Fruit fly (Drosophila melanogaster) whole organism, embryonic: Measurements from ENCODE around the gene RpS3.

Experiments used
- Asciz ChIP-seq: fragments of 200-800 bp; sonication (Bioruptor generic); optimal IDR thresholded peaks from 2 replicates; lab custom pipeline; 2017; ENCODE audit warnings: missing biosample characterization, mild to moderate bottlenecking, missing genetic modification characterization, missing genetic modification reagents
- CG10366 ChIP-seq: fragments of 200-800 bp; sonication (Bioruptor generic); IDR thresholded peaks from 2 replicates; pipeline ENCODE4 v1.3.6; 2022; ENCODE audit warnings: missing biosample characterization, missing genetic modification characterization
- CG10462 ChIP-seq: fragments of 200-800 bp; sonication (Bioruptor generic); optimal IDR thresholded peaks from 2 replicates; lab custom pipeline; 2016; ENCODE audit warnings: missing biosample characterization, missing genetic modification characterization
- CG12236 ChIP-seq: fragments of 200-800 bp; sonication (Bioruptor generic); optimal IDR thresholded peaks from 2 replicates; lab custom pipeline; 2016; ENCODE audit warnings: missing biosample characterization, missing genetic modification characterization
- CG12299 ChIP-seq: fragments of 200-800 bp; sonication (Bioruptor generic); optimal IDR thresholded peaks from 2 replicates; lab custom pipeline; 2018; ENCODE audit warnings: missing biosample characterization, mild to moderate bottlenecking, missing genetic modification characterization
- CG12769 ChIP-seq: fragments of 200-800 bp; sonication (Bioruptor generic); optimal IDR thresholded peaks from 2 replicates; lab custom pipeline; 2019; ENCODE audit warnings: missing biosample characterization, mild to moderate bottlenecking, missing genetic modification characterization, moderate library complexity
- CG13287 ChIP-seq: fragments of 200-800 bp; sonication (Bioruptor generic); IDR thresholded peaks from 2 replicates; pipeline ENCODE4 v1.3.6; 2022; ENCODE audit warnings: missing biosample characterization, missing genetic modification characterization; ENCODE audit not compliant: partially characterized antibody
- CG15269 ChIP-seq: fragments of 200-800 bp; sonication (Bioruptor generic); optimal IDR thresholded peaks from 2 replicates; lab custom pipeline; 2018; ENCODE audit warnings: missing biosample characterization, mild to moderate bottlenecking, missing genetic modification characterization, moderate library complexity
- CG15479 ChIP-seq: fragments of 200-800 bp; sonication (Bioruptor generic); optimal IDR thresholded peaks from 3 replicates; lab custom pipeline; 2019; ENCODE audit warnings: missing biosample characterization, mild to moderate bottlenecking, missing genetic modification characterization, moderate library complexity
- CG15601 ChIP-seq: fragments of 200-800 bp; sonication (Bioruptor generic); optimal IDR thresholded peaks from 3 replicates; lab custom pipeline; 2019; ENCODE audit warnings: missing biosample characterization, mild to moderate bottlenecking, missing genetic modification characterization, moderate library complexity
- CG16815 ChIP-seq: fragments of 200-800 bp; sonication (Bioruptor generic); optimal IDR thresholded peaks from 3 replicates; lab custom pipeline; 2017; ENCODE audit warnings: missing biosample characterization, mild to moderate bottlenecking, missing genetic modification characterization
- CG16863 ChIP-seq: fragments of 200-800 bp; sonication (Bioruptor generic); optimal IDR thresholded peaks from 3 replicates; lab custom pipeline; 2016; ENCODE audit warnings: missing biosample characterization, missing genetic modification characterization
- CG17568 ChIP-seq: fragments of 200-800 bp; sonication (Bioruptor generic); optimal IDR thresholded peaks from 2 replicates; lab custom pipeline; 2018; ENCODE audit warnings: missing biosample characterization, mild to moderate bottlenecking, missing genetic modification characterization, moderate library complexity
- CG18262 ChIP-seq: fragments of 200-800 bp; optimal IDR thresholded peaks from 3 replicates; lab custom pipeline; 2019; ENCODE audit warnings: missing biosample characterization, mild to moderate bottlenecking, missing genetic modification characterization, moderate library complexity
- CG18764 ChIP-seq: fragments of 200-800 bp; sonication (Bioruptor generic); optimal IDR thresholded peaks from 3 replicates; lab custom pipeline; 2016; ENCODE audit warnings: missing biosample characterization, missing genetic modification characterization
- CG2120 ChIP-seq: fragments of 200-800 bp; sonication (Bioruptor generic); optimal IDR thresholded peaks from 3 replicates; lab custom pipeline; 2016; ENCODE audit warnings: missing biosample characterization, missing genetic modification characterization
- CG2199 ChIP-seq: fragments of 200-800 bp; sonication (Bioruptor generic); IDR thresholded peaks from 3 replicates; pipeline ENCODE4 v1.3.6; 2022; ENCODE audit warnings: missing biosample characterization, missing genetic modification characterization
- CG30431 ChIP-seq: fragments of 200-800 bp; sonication (Bioruptor generic); optimal IDR thresholded peaks from 2 replicates; lab custom pipeline; 2017; ENCODE audit warnings: missing biosample characterization, missing genetic modification characterization
- CG31441 ChIP-seq: fragments of 200-800 bp; sonication (Bioruptor generic); IDR thresholded peaks from 2 replicates; pipeline ENCODE4 v1.3.6; 2022; ENCODE audit warnings: missing biosample characterization, missing genetic modification characterization
- CG3281 ChIP-seq: fragments of 200-800 bp; sonication (Bioruptor generic); optimal IDR thresholded peaks from 3 replicates; lab custom pipeline; 2017; ENCODE audit warnings: missing biosample characterization, mild to moderate bottlenecking, missing genetic modification characterization
- CG33557 ChIP-seq: fragments of 200-800 bp; sonication (Bioruptor generic); optimal IDR thresholded peaks from 2 replicates; lab custom pipeline; 2019; ENCODE audit warnings: missing biosample characterization, mild to moderate bottlenecking, missing genetic modification characterization, moderate library complexity
- CG6654 ChIP-seq: fragments of 200-800 bp; sonication (Bioruptor generic); optimal IDR thresholded peaks from 2 replicates; lab custom pipeline; 2017; ENCODE audit warnings: missing biosample characterization, mild to moderate bottlenecking, missing genetic modification characterization
- Deaf1 ChIP-seq: fragments of 200-800 bp; optimal IDR thresholded peaks from 3 replicates; lab custom pipeline; 2019; ENCODE audit warnings: missing biosample characterization, mild to moderate bottlenecking, missing genetic modification characterization, moderate library complexity
- Dip2 ChIP-seq: fragments of 200-800 bp; sonication (Bioruptor generic); IDR thresholded peaks from 2 replicates; pipeline ENCODE4 v1.3.6; 2022; ENCODE audit warnings: missing biosample characterization, missing genetic modification characterization
- E2f1 ChIP-seq: fragments of 200-800 bp; sonication (Bioruptor generic); IDR thresholded peaks from 2 replicates; pipeline ENCODE4 v1.3.6; 2022; ENCODE audit warnings: missing biosample characterization, missing genetic modification characterization
- Elba2 ChIP-seq: fragments of 200-800 bp; sonication (Bioruptor generic); optimal IDR thresholded peaks from 3 replicates; lab custom pipeline; 2016; ENCODE audit warnings: missing biosample characterization, missing genetic modification characterization
- Ets97D ChIP-seq: fragments of 200-800 bp; sonication (Bioruptor generic); optimal IDR thresholded peaks from 3 replicates; lab custom pipeline; 2016; ENCODE audit warnings: missing biosample characterization, missing genetic modification characterization
- Fer3 ChIP-seq: fragments of 200-800 bp; sonication (Bioruptor generic); optimal IDR thresholded peaks from 2 replicates; lab custom pipeline; 2018; ENCODE audit warnings: missing biosample characterization, mild to moderate bottlenecking, missing genetic modification characterization, moderate library complexity
- GATAe ChIP-seq: fragments of 200-800 bp; sonication (Bioruptor generic); conservative IDR thresholded peaks from 2 replicates; pipeline ENCODE4 v1.3.6; 2022; ENCODE audit warnings: missing biosample characterization, missing genetic modification characterization
- HHEX ChIP-seq: fragments of 200-800 bp; sonication (Bioruptor generic); optimal IDR thresholded peaks from 3 replicates; lab custom pipeline; 2017; ENCODE audit warnings: missing biosample characterization, mild to moderate bottlenecking, missing genetic modification characterization, missing genetic modification reagents
- HLH54F ChIP-seq: fragments of 200-800 bp; sonication (Bioruptor generic); optimal IDR thresholded peaks from 3 replicates; lab custom pipeline; 2016; ENCODE audit warnings: missing biosample characterization, missing genetic modification characterization
- Hr3 ChIP-seq: fragments of 200-800 bp; sonication (Bioruptor generic); optimal IDR thresholded peaks from 3 replicates; lab custom pipeline; 2016; ENCODE audit warnings: missing biosample characterization, missing genetic modification characterization
- Mad ChIP-seq: fragments of 200-800 bp; sonication (Bioruptor generic); optimal IDR thresholded peaks from 2 replicates; lab custom pipeline; 2016; ENCODE audit warnings: missing biosample characterization, missing genetic modification characterization
- Myb ChIP-seq: fragments of 200-800 bp; sonication (Bioruptor generic); optimal IDR thresholded peaks from 2 replicates; lab custom pipeline; 2016; ENCODE audit warnings: missing biosample characterization, missing genetic modification characterization
- NC2β ChIP-seq: fragments of 200-800 bp; sonication (Bioruptor generic); optimal IDR thresholded peaks from 2 replicates; lab custom pipeline; 2016; ENCODE audit warnings: missing biosample characterization, missing genetic modification characterization
- PHDP ChIP-seq: fragments of 200-800 bp; sonication (Bioruptor generic); optimal IDR thresholded peaks from 3 replicates; lab custom pipeline; 2018; ENCODE audit warnings: missing biosample characterization, mild to moderate bottlenecking, missing genetic modification characterization, moderate library complexity
- Ssrp ChIP-seq: fragments of 200-800 bp; sonication (Bioruptor generic); optimal IDR thresholded peaks from 2 replicates; lab custom pipeline; 2018; ENCODE audit warnings: missing biosample characterization, mild to moderate bottlenecking, missing genetic modification characterization, moderate library complexity
- az2 ChIP-seq: fragments of 200-800 bp; sonication (Bioruptor generic); optimal IDR thresholded peaks from 3 replicates; lab custom pipeline; 2016; ENCODE audit warnings: missing biosample characterization, missing genetic modification characterization
- br ChIP-seq: fragments of >200 bp; optimal IDR thresholded peaks from 2 replicates; lab custom pipeline; 2017
- chinmo ChIP-seq: fragments of 200-800 bp; sonication (Bioruptor generic); IDR thresholded peaks from 4 replicates; pipeline ENCODE4 v1.3.6; 2022; ENCODE audit warnings: missing biosample characterization, missing genetic modification characterization; ENCODE audit not compliant: partially characterized antibody
- esg ChIP-seq: fragments of 200-800 bp; sonication (Bioruptor generic); conservative IDR thresholded peaks from 2 replicates; pipeline ENCODE4 v1.3.6; 2022; ENCODE audit warnings: missing biosample characterization, missing genetic modification characterization
- eve ChIP-seq, 2 experiments: fragments of >200 bp; optimal IDR thresholded peaks; 2 replicates each; lab custom pipeline; 2017; ENCODE audit warnings: missing biosample characterization in 2 of 2, missing genetic modification characterization in 2 of 2
- lov ChIP-seq, 2 experiments: fragments of 200-800 bp in 1 of 2; fragments of >200 bp in 1 of 2; sonication (Bioruptor generic) in 1 of 2; IDR thresholded peaks in 1 of 2; optimal IDR thresholded peaks in 1 of 2; 2 replicates in 1 of 2; 3 replicates in 1 of 2; pipeline versions ENCODE4 v1.3.6 to Lab custom; 2017 to 2022; ENCODE audit warnings: missing biosample characterization in 1 of 2, missing genetic modification characterization in 1 of 2
- mirr ChIP-seq: fragments of 200-800 bp; sonication (Bioruptor generic); optimal IDR thresholded peaks from 3 replicates; lab custom pipeline; 2018; ENCODE audit warnings: missing biosample characterization, mild to moderate bottlenecking, missing genetic modification characterization
- psq ChIP-seq: fragments of 200-800 bp; sonication (Bioruptor generic); optimal IDR thresholded peaks from 2 replicates; lab custom pipeline; 2017; ENCODE audit warnings: missing biosample characterization, missing genetic modification characterization
- seq ChIP-seq: fragments of 200-800 bp; sonication (Bioruptor generic); IDR thresholded peaks from 2 replicates; pipeline ENCODE4 v1.3.6; 2022; ENCODE audit warnings: missing biosample characterization, missing genetic modification characterization
- so ChIP-seq: fragments of 200-800 bp; sonication (Bioruptor generic); IDR thresholded peaks from 3 replicates; pipeline ENCODE4 v1.3.6; 2022; ENCODE audit warnings: missing biosample characterization, missing genetic modification characterization
- tll ChIP-seq, 2 experiments: fragments of 200-800 bp in 1 of 2; fragments of >200 bp in 1 of 2; sonication (Bioruptor generic) in 1 of 2; optimal IDR thresholded peaks; 2 replicates each; lab custom pipeline; 2017 to 2019; ENCODE audit warnings: missing biosample characterization in 2 of 2, missing genetic modification characterization in 2 of 2, mild to moderate bottlenecking in 1 of 2, moderate library complexity in 1 of 2
- vvl ChIP-seq: fragments of 200-800 bp; sonication (Bioruptor generic); IDR thresholded peaks from 2 replicates; pipeline ENCODE4 v1.3.6; 2022; ENCODE audit warnings: missing biosample characterization, missing genetic modification characterization
- wek ChIP-seq: fragments of 200-800 bp; sonication (Bioruptor generic); optimal IDR thresholded peaks from 3 replicates; lab custom pipeline; 2018; ENCODE audit warnings: missing biosample characterization, mild to moderate bottlenecking, missing genetic modification characterization, moderate library complexity

Gene RpS3

dm6 chr3R:23358565-23359138, at the start of gene RpS3 (continued):
- TF ChIP-seq mirr (GFP tag; lab: Kevin White, UChicago) (peak; percentile 37), CG16815 (GFP tag; lab: Kevin White, UChicago) (no peak), esg (GFP tag; lab: Robert Waterston, UW) (no peak), CG10366 (no peak), wek (no peak), psq (GFP tag; lab: Kevin White, UChicago) (no peak), PHDP (tag; lab: Kevin White, UChicago) (peak; percentile 39), Fer3 (no peak), az2 (GFP tag; lab: Kevin White, UChicago) (no peak), HLH54F (GFP tag; lab: Kevin White, UChicago) (no peak), CG18262 (peak; percentile 16), CG15601 (tag; lab: Kevin White, UChicago) (peak; percentile 65), CG33557 (no peak), CG6654 (GFP tag; lab: Kevin White, UChicago) (no peak), E2f1 (no peak), CG3281 (GFP tag; lab: Kevin White, UChicago) (peak; percentile 64), br (no peak), Deaf1 (no peak), Hr3 (GFP tag; lab: Kevin White, UChicago) (no peak), CG12236 (GFP tag; lab: Kevin White, UChicago) (no peak), chinmo (no peak), CG30431 (GFP tag; lab: Kevin White, UChicago) (no peak), Ets97D (peak; percentile 78), HHEX (GFP tag; lab: Kevin White, UChicago) (peak; percentile 26), CG12299 (tag; lab: Kevin White, UChicago) (peak; percentile 18), Elba2 (GFP tag; lab: Kevin White, UChicago) (no peak), lov (optimal IDR thresholded peaks at IDR 0.05; lab: Kevin White, UChicago) (no peak), lov (GFP tag; IDR thresholded peaks at IDR 0.05; lab: Robert Waterston, UW) (no peak), CG15479 (no peak), tll (GFP tag; optimal IDR thresholded peaks at IDR 0.05; lab: Kevin White, UChicago) (no peak), Asciz (GFP tag; lab: Kevin White, UChicago) (peak; percentile 11), Mad (GFP tag; lab: Kevin White, UChicago) (no peak), Dip2 (GFP tag; lab: Robert Waterston, UW) (no peak), CG2199 (no peak), CG16863 (GFP tag; lab: Kevin White, UChicago) (no peak), Ssrp (tag; lab: Kevin White, UChicago) (no peak), CG18764 (GFP tag; lab: Kevin White, UChicago) (no peak), eve (GFP tag; optimal IDR thresholded peaks at IDR 0.05; lab: Kevin White, UChicago) (no peak), CG12769 (tag; lab: Kevin White, UChicago) (no peak), CG31441 (GFP tag; lab: Robert Waterston, UW) (no peak; the same call in 1 of the 2 replicates), CG17568 (GFP tag; lab: Kevin White, UChicago) (no peak), CG15269 (tag; lab: Kevin White, UChicago) (no peak), Myb (no peak), NC2β (GFP tag; lab: Kevin White, UChicago) (no peak), CG10462 (GFP tag; lab: Kevin White, UChicago) (no peak), so (no peak), CG2120 (GFP tag; lab: Kevin White, UChicago) (no peak), vvl (GFP tag; lab: Robert Waterston, UW) (no peak), GATAe (GFP tag; lab: Robert Waterston, UW) (no peak), CG13287 (GFP tag; lab: Robert Waterston, UW) (peak; percentile 53), seq (GFP tag; lab: Robert Waterston, UW) (no peak)
